1 fruit fly cellular context compared by ENCODE assay signal in the genomic region with DNA sequence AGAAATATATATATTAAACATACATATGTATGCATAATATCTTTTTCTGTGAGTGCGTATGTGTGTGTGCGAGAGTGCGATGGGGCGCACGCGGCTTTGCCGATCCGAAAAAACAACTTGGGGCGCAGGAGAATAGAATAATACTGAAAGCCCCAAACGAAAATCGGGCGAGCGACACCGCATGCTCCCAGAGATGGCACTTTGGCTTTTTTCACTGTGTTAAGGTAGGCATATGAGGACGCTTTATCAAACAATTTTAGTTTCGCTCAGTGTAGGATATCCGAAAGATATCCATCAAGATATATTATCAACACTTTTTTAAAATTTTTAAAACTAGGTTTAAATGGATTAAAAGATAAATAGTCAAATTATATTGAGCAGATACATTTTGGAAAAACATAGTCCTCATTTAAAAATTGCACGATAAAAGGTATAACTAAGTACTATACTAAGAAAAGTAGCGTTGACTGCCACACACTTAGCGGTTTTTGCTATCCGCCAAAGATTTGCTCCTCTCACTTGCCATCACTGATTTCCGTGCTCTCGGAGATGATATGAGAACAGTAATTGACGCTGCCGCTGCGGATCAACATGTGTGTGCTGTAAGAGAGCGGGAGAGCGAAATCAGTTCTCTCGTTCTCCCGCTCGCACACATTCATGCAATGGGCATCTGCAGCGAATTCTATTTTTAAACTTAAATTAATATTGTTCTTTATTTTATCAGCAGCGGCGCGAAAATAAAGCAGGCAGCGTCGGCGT.
A peak's percentile ranks its signal among the peaks of the same experiment; 100 is the strongest.
TF ChIP-seq lines count a peak whose summit lies in the region.

No protein-coding gene starts in this region.

TF ChIP-seq in whole organism, embryonic, 481 proteins besides CTCF, POLR2A, EP300 and RAD21 (continued from another document and continues in another):
- TF ChIP-seq jing (GFP tag; optimal IDR thresholded peaks at IDR 0.05; lab: Kevin White, UChicago) = peak; percentile 60
- TF ChIP-seq oc (tag; optimal IDR thresholded peaks at IDR 0.05; lab: Kevin White, UChicago) = no peak
- no peak for TF ChIP-seq da (GFP tag; optimal IDR thresholded peaks at IDR 0.05; lab: Kevin White, UChicago)
- TF ChIP-seq CG31441 (GFP tag; IDR thresholded peaks at IDR 0.05; lab: Robert Waterston, UW) = peak; percentile 54; the same call in 1 of the 2 replicates
- peak; percentile 79 for TF ChIP-seq cg (GFP tag; optimal IDR thresholded peaks at IDR 0.05; lab: Kevin White, UChicago)
- peak; percentile 22 for TF ChIP-seq Myb (GFP tag; optimal IDR thresholded peaks at IDR 0.05; lab: Kevin White, UChicago)
- 0 out of 3 replicates have a peak, but pooled peaks have one; percentile 52 for TF ChIP-seq CG3726 (GFP tag; IDR thresholded peaks at IDR 0.05; lab: Robert Waterston, UW)
- no peak for TF ChIP-seq CG4282 (GFP tag; optimal IDR thresholded peaks at IDR 0.05; lab: Kevin White, UChicago)
- peak; percentile 40 for TF ChIP-seq CG12744 (GFP tag; optimal IDR thresholded peaks at IDR 0.05; lab: Kevin White, UChicago)
- no peak for TF ChIP-seq CG12236 (GFP tag; optimal IDR thresholded peaks at IDR 0.05; lab: Kevin White, UChicago)
- no peak for TF ChIP-seq Doc3 (GFP tag; IDR thresholded peaks at IDR 0.05; lab: Robert Waterston, UW; ENCODE audit: partially characterized antibody)
- TF ChIP-seq CG13287 (GFP tag; IDR thresholded peaks at IDR 0.05; lab: Robert Waterston, UW; ENCODE audit: partially characterized antibody) = no peak
- TF ChIP-seq grau (tag; optimal IDR thresholded peaks at IDR 0.05; lab: Kevin White, UChicago) = peak; percentile 80
- TF ChIP-seq wor (GFP tag; IDR thresholded peaks at IDR 0.05; lab: Robert Waterston, UW) = 0 out of 2 replicates have a peak, but pooled peaks have one; percentile 24
- peak; percentile 57 for TF ChIP-seq disco-r (GFP tag; optimal IDR thresholded peaks at IDR 0.05; lab: Kevin White, UChicago)
- no peak for TF ChIP-seq Lpt (GFP tag; optimal IDR thresholded peaks at IDR 0.05; lab: Kevin White, UChicago)
- TF ChIP-seq H2.0 (GFP tag; IDR thresholded peaks at IDR 0.05; lab: Robert Waterston, UW) = no peak
- TF ChIP-seq kni (GFP tag; optimal IDR thresholded peaks at IDR 0.05; lab: Kevin White, UChicago) = no peak
- TF ChIP-seq CG3838 (GFP tag; optimal IDR thresholded peaks at IDR 0.05; lab: Kevin White, UChicago) = peak; percentile 19
- TF ChIP-seq CG34376 (GFP tag; optimal IDR thresholded peaks at IDR 0.05; lab: Kevin White, UChicago) = peak; percentile 29
- TF ChIP-seq CG11398 (GFP tag; optimal IDR thresholded peaks at IDR 0.05; lab: Kevin White, UChicago) = no peak
- TF ChIP-seq CoRest (tag; optimal IDR thresholded peaks at IDR 0.05; lab: Kevin White, UChicago) = peak; percentile 83
- TF ChIP-seq chm (GFP tag; IDR thresholded peaks at IDR 0.05; lab: Robert Waterston, UW) = no peak; the same call in 1 of the 2 replicates
- peak; percentile 77 for TF ChIP-seq CG18262 (tag; optimal IDR thresholded peaks at IDR 0.05; lab: Kevin White, UChicago)
- no peak for TF ChIP-seq gro (GFP tag; optimal IDR thresholded peaks at IDR 0.05; lab: Kevin White, UChicago)
- no peak for TF ChIP-seq sqz (GFP tag; optimal IDR thresholded peaks at IDR 0.05; lab: Kevin White, UChicago)
- no peak for TF ChIP-seq CG6854 (GFP tag; optimal IDR thresholded peaks at IDR 0.05; lab: Kevin White, UChicago)
- peak; percentile 26 for TF ChIP-seq CG15696 (tag; optimal IDR thresholded peaks at IDR 0.05; lab: Kevin White, UChicago)
- no peak for TF ChIP-seq H15 (GFP tag; IDR thresholded peaks at IDR 0.05; lab: Robert Waterston, UW)
- peak; percentile 77 for TF ChIP-seq CG2678 (tag; optimal IDR thresholded peaks at IDR 0.05; lab: Kevin White, UChicago)
- TF ChIP-seq Sry-δ (GFP tag; optimal IDR thresholded peaks at IDR 0.05; lab: Kevin White, UChicago) = peak; percentile 34
- TF ChIP-seq CG9727 (GFP tag; optimal IDR thresholded peaks at IDR 0.05; lab: Kevin White, UChicago) = peak; percentile 68
- TF ChIP-seq Six4 (GFP tag; optimal IDR thresholded peaks at IDR 0.05; lab: Kevin White, UChicago) = peak; percentile 51
- peak; percentile 34 for TF ChIP-seq Blimp-1 (GFP tag; optimal IDR thresholded peaks at IDR 0.05; lab: Kevin White, UChicago)
- 0 out of 2 replicates have a peak, but pooled peaks have one; percentile 24 for TF ChIP-seq CG32767 (GFP tag; IDR thresholded peaks at IDR 0.05; lab: Robert Waterston, UW)
- peak; percentile 3 for TF ChIP-seq nau (GFP tag; optimal IDR thresholded peaks at IDR 0.05; lab: Kevin White, UChicago)
- TF ChIP-seq BEAF-32 (GFP tag; optimal IDR thresholded peaks at IDR 0.05; lab: Kevin White, UChicago) = peak; percentile 12
- no peak for TF ChIP-seq pb (GFP tag; optimal IDR thresholded peaks at IDR 0.05; lab: Kevin White, UChicago)
- TF ChIP-seq emc (GFP tag; optimal IDR thresholded peaks at IDR 0.05; lab: Kevin White, UChicago) = no peak
- peak; percentile 42; the same call in 1 of the 2 replicates for TF ChIP-seq ara (GFP tag; IDR thresholded peaks at IDR 0.05; lab: Robert Waterston, UW)
- peak; percentile 47 for TF ChIP-seq CG8388 (GFP tag; optimal IDR thresholded peaks at IDR 0.05; lab: Kevin White, UChicago)
- no peak for TF ChIP-seq vnd (GFP tag; IDR thresholded peaks at IDR 0.05; lab: Robert Waterston, UW; ENCODE audit: partially characterized antibody)
- no peak for TF ChIP-seq crol (GFP tag; IDR thresholded peaks at IDR 0.05; lab: Robert Waterston, UW)
- peak; percentile 22 for TF ChIP-seq CG1233 (GFP tag; optimal IDR thresholded peaks at IDR 0.05; lab: Kevin White, UChicago)
- TF ChIP-seq Kr (GFP tag; optimal IDR thresholded peaks at IDR 0.05; lab: Kevin White, UChicago) = no peak
- no peak for TF ChIP-seq sim (GFP tag; IDR thresholded peaks at IDR 0.05; lab: Robert Waterston, UW)
- peak; percentile 68 for TF ChIP-seq CG13424 (tag; optimal IDR thresholded peaks at IDR 0.05; lab: Kevin White, UChicago)
- peak; percentile 55 for TF ChIP-seq CG4424 (GFP tag; optimal IDR thresholded peaks at IDR 0.05; lab: Kevin White, UChicago)
- peak; percentile 72 for TF ChIP-seq CG12659 (GFP tag; optimal IDR thresholded peaks at IDR 0.05; lab: Kevin White, UChicago)
- no peak for TF ChIP-seq CG31388 (GFP tag; optimal IDR thresholded peaks at IDR 0.05; lab: Kevin White, UChicago)
- TF ChIP-seq Bdp1 (GFP tag; optimal IDR thresholded peaks at IDR 0.05; lab: Kevin White, UChicago) = peak; percentile 40
- no peak for TF ChIP-seq grn (GFP tag; optimal IDR thresholded peaks at IDR 0.05; lab: Kevin White, UChicago)
- TF ChIP-seq CG33557 (GFP tag; optimal IDR thresholded peaks at IDR 0.05; lab: Kevin White, UChicago) = peak; percentile 58
- TF ChIP-seq mam (GFP tag; optimal IDR thresholded peaks at IDR 0.05; lab: Kevin White, UChicago) = peak; percentile 67
- TF ChIP-seq CG2712 (tag; optimal IDR thresholded peaks at IDR 0.05; lab: Kevin White, UChicago) = peak; percentile 75
- peak; percentile 56 for TF ChIP-seq Rfx (GFP tag; IDR thresholded peaks at IDR 0.05; lab: Robert Waterston, UW)
- no peak for TF ChIP-seq CG14965 (GFP tag; optimal IDR thresholded peaks at IDR 0.05; lab: Kevin White, UChicago; ENCODE audit: borderline replicate concordance)
- no peak for TF ChIP-seq ftz-f1 (GFP tag; optimal IDR thresholded peaks at IDR 0.05; lab: Kevin White, UChicago)
- TF ChIP-seq CG30403 (GFP tag; optimal IDR thresholded peaks at IDR 0.05; lab: Kevin White, UChicago) = peak; percentile 88
- TF ChIP-seq prd (optimal IDR thresholded peaks at IDR 0.05; lab: Kevin White, UChicago) = no peak
- TF ChIP-seq prd (GFP tag; IDR thresholded peaks at IDR 0.05; lab: Robert Waterston, UW) = peak; percentile 70; the same call in 2 of the 3 replicates
- TF ChIP-seq seq (GFP tag; IDR thresholded peaks at IDR 0.05; lab: Robert Waterston, UW) = no peak
- no peak for TF ChIP-seq Dp (GFP tag; optimal IDR thresholded peaks at IDR 0.05; lab: Kevin White, UChicago)
- TF ChIP-seq stwl (tag; optimal IDR thresholded peaks at IDR 0.05; lab: Kevin White, UChicago) = no peak
- TF ChIP-seq CG15011 (GFP tag; optimal IDR thresholded peaks at IDR 0.05; lab: Kevin White, UChicago) = peak; percentile 56
- peak; percentile 47 for TF ChIP-seq CG17829 (tag; optimal IDR thresholded peaks at IDR 0.05; lab: Kevin White, UChicago)
- TF ChIP-seq slou (GFP tag; optimal IDR thresholded peaks at IDR 0.05; lab: Kevin White, UChicago) = peak; percentile 42
- TF ChIP-seq CG18619 (GFP tag; optimal IDR thresholded peaks at IDR 0.05; lab: Kevin White, UChicago) = peak; percentile 58
- peak; percentile 59; the same call in 1 of the 2 replicates for TF ChIP-seq CG31224 (GFP tag; IDR thresholded peaks at IDR 0.05; lab: Robert Waterston, UW)
- peak; percentile 69 for TF ChIP-seq CG10979 (tag; optimal IDR thresholded peaks at IDR 0.05; lab: Kevin White, UChicago)
- no peak; the same call in 1 of the 2 replicates for TF ChIP-seq Ravus (GFP tag; IDR thresholded peaks at IDR 0.05; lab: Robert Waterston, UW)
- peak; percentile 69 for TF ChIP-seq pho (GFP tag; optimal IDR thresholded peaks at IDR 0.05; lab: Kevin White, UChicago)
- TF ChIP-seq az2 (GFP tag; optimal IDR thresholded peaks at IDR 0.05; lab: Kevin White, UChicago) = peak; percentile 59
- TF ChIP-seq E2f1 (GFP tag; IDR thresholded peaks at IDR 0.05; lab: Robert Waterston, UW) = peak; percentile 38
- peak; percentile 76 for TF ChIP-seq Sox100B (GFP tag; optimal IDR thresholded peaks at IDR 0.05; lab: Kevin White, UChicago)
- TF ChIP-seq trem (tag; optimal IDR thresholded peaks at IDR 0.05; lab: Kevin White, UChicago) = peak; percentile 28
- TF ChIP-seq CG9215 (GFP tag; IDR thresholded peaks at IDR 0.05; lab: Robert Waterston, UW) = peak; percentile 65
- peak; percentile 17 for TF ChIP-seq CG9876 (GFP tag; optimal IDR thresholded peaks at IDR 0.05; lab: Kevin White, UChicago)
- peak; percentile 4 for TF ChIP-seq ems (GFP tag; optimal IDR thresholded peaks at IDR 0.05; lab: Kevin White, UChicago)
- TF ChIP-seq rib (GFP tag; IDR thresholded peaks at IDR 0.05; lab: Robert Waterston, UW) = peak; percentile 11
- TF ChIP-seq HLH4C (GFP tag; IDR thresholded peaks at IDR 0.05; lab: Robert Waterston, UW; ENCODE audit: partially characterized antibody) = no peak
- peak; percentile 37; the same call in 2 of the 3 replicates for TF ChIP-seq croc (GFP tag; conservative IDR thresholded peaks at IDR 0.05; lab: Robert Waterston, UW)
- TF ChIP-seq Vsx1 (GFP tag; optimal IDR thresholded peaks at IDR 0.05; lab: Kevin White, UChicago) = no peak
- TF ChIP-seq zen (tag; optimal IDR thresholded peaks at IDR 0.05; lab: Kevin White, UChicago) = no peak
- TF ChIP-seq aop (GFP tag; IDR thresholded peaks at IDR 0.05; lab: Robert Waterston, UW) = no peak
- peak; percentile 60 for TF ChIP-seq CHES-1-like (GFP tag; optimal IDR thresholded peaks at IDR 0.05; lab: Kevin White, UChicago)
- no peak for TF ChIP-seq Elba2 (GFP tag; optimal IDR thresholded peaks at IDR 0.05; lab: Kevin White, UChicago)
- TF ChIP-seq abd-A (tag; optimal IDR thresholded peaks at IDR 0.05; lab: Kevin White, UChicago) = peak; percentile 14
- peak; percentile 4; the same call in 1 of the 2 replicates for TF ChIP-seq CG17328 (GFP tag; IDR thresholded peaks at IDR 0.05; lab: Robert Waterston, UW)
- TF ChIP-seq CG2129 (GFP tag; IDR thresholded peaks at IDR 0.05; lab: Robert Waterston, UW; ENCODE audit: partially characterized antibody) = no peak
- peak; percentile 47; the same call in 1 of the 2 replicates for TF ChIP-seq Taf1 (GFP tag; IDR thresholded peaks at IDR 0.05; lab: Robert Waterston, UW)
- TF ChIP-seq Lim3 (GFP tag; IDR thresholded peaks at IDR 0.05; lab: Robert Waterston, UW) = no peak
- TF ChIP-seq sna (GFP tag; IDR thresholded peaks at IDR 0.05; lab: Robert Waterston, UW; ENCODE audit: partially characterized antibody) = no peak
- no peak for TF ChIP-seq ERR (GFP tag; optimal IDR thresholded peaks at IDR 0.05; lab: Kevin White, UChicago)
- peak; percentile 36; the same call in 1 of the 2 replicates for TF ChIP-seq Drgx (GFP tag; IDR thresholded peaks at IDR 0.05; lab: Robert Waterston, UW)
- TF ChIP-seq pfk (GFP tag; optimal IDR thresholded peaks at IDR 0.05; lab: Kevin White, UChicago) = no peak
- peak; percentile 42; the same call in 1 of the 3 replicates for TF ChIP-seq Opbp (GFP tag; IDR thresholded peaks at IDR 0.05; lab: Robert Waterston, UW; ENCODE audit: partially characterized antibody)
- TF ChIP-seq wek (GFP tag; optimal IDR thresholded peaks at IDR 0.05; lab: Kevin White, UChicago) = peak; percentile 94
- peak; percentile 79 for TF ChIP-seq CG7839 (tag; optimal IDR thresholded peaks at IDR 0.05; lab: Kevin White, UChicago)
- no peak for TF ChIP-seq CG33213 (GFP tag; optimal IDR thresholded peaks at IDR 0.05; lab: Kevin White, UChicago)
- peak; percentile 34 for TF ChIP-seq sd (tag; optimal IDR thresholded peaks at IDR 0.05; lab: Kevin White, UChicago)
- 0 out of 3 replicates have a peak, but pooled peaks have one; percentile 29 for TF ChIP-seq so (GFP tag; IDR thresholded peaks at IDR 0.05; lab: Robert Waterston, UW)
- TF ChIP-seq CG31365 (tag; optimal IDR thresholded peaks at IDR 0.05; lab: Kevin White, UChicago) = no peak
- TF ChIP-seq dan (GFP tag; IDR thresholded peaks at IDR 0.05; lab: Robert Waterston, UW) = no peak
- peak; percentile 71 for TF ChIP-seq CG10147 (GFP tag; optimal IDR thresholded peaks at IDR 0.05; lab: Kevin White, UChicago)
- TF ChIP-seq bab2 (GFP tag; optimal IDR thresholded peaks at IDR 0.05; lab: Kevin White, UChicago) = peak; percentile 32
- TF ChIP-seq CG7372 (GFP tag; IDR thresholded peaks at IDR 0.05; lab: Robert Waterston, UW) = peak; percentile 45
- TF ChIP-seq pita (GFP tag; optimal IDR thresholded peaks at IDR 0.05; lab: Kevin White, UChicago) = no peak
- TF ChIP-seq Hr78 (GFP tag; optimal IDR thresholded peaks at IDR 0.05; lab: Kevin White, UChicago) = peak in 1 of 2 experiments; percentile 38
- peak; percentile 80 for TF ChIP-seq CG10543 (GFP tag; optimal IDR thresholded peaks at IDR 0.05; lab: Kevin White, UChicago)
- peak; percentile 79 for TF ChIP-seq bcd (GFP tag; optimal IDR thresholded peaks at IDR 0.05; lab: Kevin White, UChicago)
- TF ChIP-seq Dek (tag; optimal IDR thresholded peaks at IDR 0.05; lab: Kevin White, UChicago) = peak; percentile 65
- peak; percentile 54; the same call in 1 of the 3 replicates for TF ChIP-seq CG34422 (GFP tag; IDR thresholded peaks at IDR 0.05; lab: Robert Waterston, UW)
- peak; percentile 53 for TF ChIP-seq Fer2 (tag; optimal IDR thresholded peaks at IDR 0.05; lab: Kevin White, UChicago)
- TF ChIP-seq CG17186 (GFP tag; optimal IDR thresholded peaks at IDR 0.05; lab: Kevin White, UChicago) = no peak
- TF ChIP-seq gcm (GFP tag; optimal IDR thresholded peaks at IDR 0.05; lab: Kevin White, UChicago) = no peak
- no peak for TF ChIP-seq her (GFP tag; optimal IDR thresholded peaks at IDR 0.05; lab: Kevin White, UChicago)
- peak; percentile 66 for TF ChIP-seq Mad (GFP tag; optimal IDR thresholded peaks at IDR 0.05; lab: Kevin White, UChicago)
- TF ChIP-seq CG4360 (GFP tag; IDR thresholded peaks at IDR 0.05; lab: Robert Waterston, UW) = 0 out of 2 replicates have a peak, but pooled peaks have one; percentile 22
- peak; percentile 28 for TF ChIP-seq CG13123 (GFP tag; optimal IDR thresholded peaks at IDR 0.05; lab: Kevin White, UChicago)
